Fruit fly (Drosophila melanogaster) whole organism, embryonic: ENCODE measurements around the gene Jupiter.

Experiments
- Atf6 ChIP-seq: fragments of 200-800 bp; sonication (Bioruptor generic); IDR thresholded peaks from 2 replicates; pipeline ENCODE4 v1.3.6; 2022; ENCODE audit warnings: missing biosample characterization, missing genetic modification characterization
- Awh ChIP-seq: fragments of 200-800 bp; sonication (Bioruptor generic); IDR thresholded peaks from 2 replicates; pipeline ENCODE4, ENCODE4 v1.3.6; 2022; ENCODE audit warnings: missing biosample characterization, missing genetic modification characterization
- B-H1 ChIP-seq: fragments of 200-800 bp; sonication (Bioruptor generic); IDR thresholded peaks from 3 replicates; pipeline ENCODE4 v1.3.6; 2022; ENCODE audit warnings: missing biosample characterization, missing genetic modification characterization
- CG15073 ChIP-seq: fragments of 200-800 bp; sonication (Bioruptor generic); optimal IDR thresholded peaks from 2 replicates; lab custom pipeline; 2016; ENCODE audit warnings: missing biosample characterization, missing genetic modification characterization
- CG15601 ChIP-seq: fragments of 200-800 bp; sonication (Bioruptor generic); optimal IDR thresholded peaks from 3 replicates; lab custom pipeline; 2019; ENCODE audit warnings: missing biosample characterization, mild to moderate bottlenecking, missing genetic modification characterization, moderate library complexity
- CG17385 ChIP-seq: fragments of 200-800 bp; sonication (Bioruptor generic); optimal IDR thresholded peaks from 3 replicates; lab custom pipeline; 2018; ENCODE audit warnings: missing biosample characterization, mild to moderate bottlenecking, missing genetic modification characterization
- CG18599 ChIP-seq: fragments of 200-800 bp; sonication (Bioruptor generic); optimal IDR thresholded peaks from 3 replicates; lab custom pipeline; 2017; ENCODE audit warnings: missing biosample characterization, missing genetic modification characterization, mild to moderate bottlenecking, moderate library complexity, missing genetic modification reagents
- CG2199 ChIP-seq: fragments of 200-800 bp; sonication (Bioruptor generic); IDR thresholded peaks from 3 replicates; pipeline ENCODE4 v1.3.6; 2022; ENCODE audit warnings: missing biosample characterization, missing genetic modification characterization
- CG30403 ChIP-seq: fragments of 200-800 bp; sonication (Bioruptor generic); optimal IDR thresholded peaks from 3 replicates; lab custom pipeline; 2016; ENCODE audit warnings: missing biosample characterization, missing genetic modification characterization
- CG4424 ChIP-seq: fragments of 200-800 bp; sonication (Bioruptor generic); optimal IDR thresholded peaks from 3 replicates; lab custom pipeline; 2016; ENCODE audit warnings: missing biosample characterization, missing genetic modification characterization
- CG5180 ChIP-seq: fragments of 200-800 bp; sonication (Bioruptor generic); optimal IDR thresholded peaks from 3 replicates; lab custom pipeline; 2017; ENCODE audit warnings: missing biosample characterization, missing genetic modification characterization, mild to moderate bottlenecking, moderate library complexity, missing genetic modification reagents
- CG6813 ChIP-seq: fragments of 200-800 bp; sonication (Bioruptor generic); optimal IDR thresholded peaks from 2 replicates; lab custom pipeline; 2017; ENCODE audit warnings: missing biosample characterization, missing genetic modification characterization, mild to moderate bottlenecking, moderate library complexity, missing genetic modification reagents
- CG7745 ChIP-seq: fragments of 200-800 bp; sonication (Bioruptor generic); optimal IDR thresholded peaks from 2 replicates; lab custom pipeline; 2018; ENCODE audit warnings: missing biosample characterization, mild to moderate bottlenecking, missing genetic modification characterization, moderate library complexity
- CG7928 ChIP-seq: fragments of 200-800 bp; sonication (Bioruptor generic); optimal IDR thresholded peaks from 2 replicates; lab custom pipeline; 2017; ENCODE audit warnings: missing biosample characterization, mild to moderate bottlenecking, missing genetic modification characterization
- CG8281 ChIP-seq: fragments of 200-800 bp; sonication (Bioruptor generic); optimal IDR thresholded peaks from 2 replicates; lab custom pipeline; 2018; ENCODE audit warnings: missing biosample characterization, mild to moderate bottlenecking, missing genetic modification characterization, moderate library complexity
- CG8478 ChIP-seq: fragments of >200 bp; optimal IDR thresholded peaks from 2 replicates; lab custom pipeline; 2018
- Dfd ChIP-seq, 2 experiments: fragments of >200 bp; optimal IDR thresholded peaks; 2 replicates each; lab custom pipeline; 2017; ENCODE audit warnings: missing biosample characterization in 2 of 2, missing genetic modification characterization in 2 of 2
- Elba2 ChIP-seq: fragments of 200-800 bp; sonication (Bioruptor generic); optimal IDR thresholded peaks from 3 replicates; lab custom pipeline; 2016; ENCODE audit warnings: missing biosample characterization, missing genetic modification characterization
- Fer2 ChIP-seq: fragments of 200-800 bp; sonication (Bioruptor generic); optimal IDR thresholded peaks from 2 replicates; lab custom pipeline; 2018; ENCODE audit warnings: missing biosample characterization, mild to moderate bottlenecking, missing genetic modification characterization, moderate library complexity
- Gug ChIP-seq: fragments of 200-800 bp; sonication (Bioruptor generic); IDR thresholded peaks from 4 replicates; pipeline ENCODE4 v1.3.6; 2022; ENCODE audit warnings: missing biosample characterization, missing genetic modification characterization
- HLH3B ChIP-seq: fragments of 200-800 bp; sonication (Bioruptor generic); IDR thresholded peaks from 2 replicates; pipeline ENCODE4 v1.3.6; 2022; ENCODE audit warnings: missing biosample characterization, missing genetic modification characterization
- Hey ChIP-seq: fragments of 200-800 bp; sonication (Bioruptor generic); optimal IDR thresholded peaks from 3 replicates; lab custom pipeline; 2018; ENCODE audit warnings: missing biosample characterization, mild to moderate bottlenecking, missing genetic modification characterization
- HmgD ChIP-seq: fragments of 200-800 bp; sonication (Bioruptor generic); optimal IDR thresholded peaks from 3 replicates; lab custom pipeline; 2016; ENCODE audit warnings: missing biosample characterization, missing genetic modification characterization
- Lim3 ChIP-seq: fragments of 200-800 bp; sonication (Bioruptor generic); IDR thresholded peaks from 2 replicates; pipeline ENCODE4 v1.3.6; 2022; ENCODE audit warnings: missing biosample characterization, missing genetic modification characterization
- MBD-R2 ChIP-seq: fragments of 200-800 bp; sonication (Bioruptor generic); IDR thresholded peaks from 2 replicates; pipeline ENCODE4 v1.3.6; 2022; ENCODE audit warnings: missing biosample characterization, missing genetic modification characterization
- Mrtf ChIP-seq: fragments of 200-800 bp; sonication (Bioruptor generic); IDR thresholded peaks from 3 replicates; pipeline ENCODE4 v1.3.6; 2022; ENCODE audit warnings: missing biosample characterization, missing genetic modification characterization
- NC2α ChIP-seq: fragments of 200-800 bp; sonication (Bioruptor generic); optimal IDR thresholded peaks from 2 replicates; lab custom pipeline; 2016; ENCODE audit warnings: missing biosample characterization, missing genetic modification characterization
- Taf1 ChIP-seq: fragments of 200-800 bp; sonication (Bioruptor generic); IDR thresholded peaks from 2 replicates; pipeline ENCODE4 v1.3.6; 2022; ENCODE audit warnings: missing biosample characterization, missing genetic modification characterization
- ab ChIP-seq: fragments of 200-800 bp; sonication (Bioruptor generic); optimal IDR thresholded peaks from 2 replicates; lab custom pipeline; 2016; ENCODE audit warnings: missing biosample characterization, missing genetic modification characterization
- aop ChIP-seq: fragments of 200-800 bp; sonication (Bioruptor generic); IDR thresholded peaks from 2 replicates; pipeline ENCODE4 v1.3.6; 2022; ENCODE audit warnings: missing biosample characterization, missing genetic modification characterization
- croc ChIP-seq: fragments of 200-800 bp; sonication (Bioruptor generic); conservative IDR thresholded peaks from 3 replicates; pipeline ENCODE4 v1.3.6; 2022; ENCODE audit warnings: missing biosample characterization, missing genetic modification characterization
- dati ChIP-seq: fragments of 200-800 bp; sonication (Bioruptor generic); IDR thresholded peaks from 2 replicates; pipeline ENCODE4 v1.3.6; 2022; ENCODE audit warnings: missing biosample characterization, missing genetic modification characterization
- esg ChIP-seq: fragments of 200-800 bp; sonication (Bioruptor generic); conservative IDR thresholded peaks from 2 replicates; pipeline ENCODE4 v1.3.6; 2022; ENCODE audit warnings: missing biosample characterization, missing genetic modification characterization
- her ChIP-seq: fragments of 200-800 bp; sonication (Bioruptor generic); optimal IDR thresholded peaks from 2 replicates; lab custom pipeline; 2016; ENCODE audit warnings: missing biosample characterization, missing genetic modification characterization
- inv ChIP-seq: fragments of 200-800 bp; sonication (Bioruptor generic); IDR thresholded peaks from 2 replicates; pipeline ENCODE4 v1.3.6; 2022; ENCODE audit warnings: missing biosample characterization, missing genetic modification characterization; ENCODE audit not compliant: partially characterized antibody
- jumu ChIP-seq: fragments of 200-800 bp; sonication (Bioruptor generic); optimal IDR thresholded peaks from 3 replicates; lab custom pipeline; 2016; ENCODE audit warnings: missing biosample characterization, missing genetic modification characterization
- lov ChIP-seq, 2 experiments: fragments of 200-800 bp in 1 of 2; fragments of >200 bp in 1 of 2; sonication (Bioruptor generic) in 1 of 2; IDR thresholded peaks in 1 of 2; optimal IDR thresholded peaks in 1 of 2; 2 replicates in 1 of 2; 3 replicates in 1 of 2; pipeline versions ENCODE4 v1.3.6 to Lab custom; 2017 to 2022; ENCODE audit warnings: missing biosample characterization in 1 of 2, missing genetic modification characterization in 1 of 2
- nerfin-2 ChIP-seq: fragments of 200-800 bp; sonication (Bioruptor generic); IDR thresholded peaks from 2 replicates; pipeline ENCODE4 v1.3.6; 2022; ENCODE audit warnings: missing biosample characterization, missing genetic modification characterization; ENCODE audit not compliant: partially characterized antibody
- p53 ChIP-seq: fragments of 200-800 bp; sonication (Bioruptor generic); optimal IDR thresholded peaks from 2 replicates; lab custom pipeline; 2016; ENCODE audit warnings: missing biosample characterization, missing genetic modification characterization
- pan ChIP-seq, 4 experiments: fragments of >200 bp in 3 of 4; fragments of 200-800 bp in 1 of 4; sonication (Bioruptor generic) in 1 of 4; optimal IDR thresholded peaks in 3 of 4; IDR thresholded peaks in 1 of 4; 2 replicates each; pipeline versions ENCODE4 v1.3.6 to Lab custom; 2017 to 2022; ENCODE audit warnings: missing biosample characterization in 2 of 4, missing genetic modification characterization in 2 of 4, mixed read lengths in 1 of 4
- psq ChIP-seq: fragments of 200-800 bp; sonication (Bioruptor generic); optimal IDR thresholded peaks from 2 replicates; lab custom pipeline; 2017; ENCODE audit warnings: missing biosample characterization, missing genetic modification characterization
- pzg ChIP-seq: fragments of 200-800 bp; sonication (Bioruptor generic); optimal IDR thresholded peaks from 3 replicates; lab custom pipeline; 2018; ENCODE audit warnings: missing biosample characterization, mild to moderate bottlenecking, missing genetic modification characterization, moderate library complexity
- ro ChIP-seq: fragments of 200-800 bp; sonication (Bioruptor generic); IDR thresholded peaks from 2 replicates; pipeline ENCODE4 v1.3.6; 2022; ENCODE audit warnings: missing biosample characterization, missing genetic modification characterization
- sens ChIP-seq: fragments of 200-800 bp; sonication (Bioruptor generic); peaks from one replicate; lab custom pipeline; 2016; ENCODE audit warnings: missing biosample characterization, missing genetic modification characterization
- seq ChIP-seq: fragments of 200-800 bp; sonication (Bioruptor generic); IDR thresholded peaks from 2 replicates; pipeline ENCODE4 v1.3.6; 2022; ENCODE audit warnings: missing biosample characterization, missing genetic modification characterization
- sr ChIP-seq: fragments of 200-800 bp; sonication (Bioruptor generic); IDR thresholded peaks from 3 replicates; pipeline ENCODE4 v1.3.6; 2022; ENCODE audit warnings: missing biosample characterization, missing genetic modification characterization
- sug ChIP-seq: fragments of 200-800 bp; optimal IDR thresholded peaks from 2 replicates; lab custom pipeline; 2019; ENCODE audit warnings: missing biosample characterization, mild to moderate bottlenecking, missing genetic modification characterization, moderate library complexity
- ttk ChIP-seq: fragments of 200-800 bp; sonication (Bioruptor generic); IDR thresholded peaks from 2 replicates; pipeline ENCODE4 v2.1.2; 2022; ENCODE audit warnings: missing biosample characterization, missing genetic modification characterization
- wek ChIP-seq: fragments of 200-800 bp; sonication (Bioruptor generic); optimal IDR thresholded peaks from 3 replicates; lab custom pipeline; 2018; ENCODE audit warnings: missing biosample characterization, mild to moderate bottlenecking, missing genetic modification characterization, moderate library complexity

Jupiter gene

DNA sequence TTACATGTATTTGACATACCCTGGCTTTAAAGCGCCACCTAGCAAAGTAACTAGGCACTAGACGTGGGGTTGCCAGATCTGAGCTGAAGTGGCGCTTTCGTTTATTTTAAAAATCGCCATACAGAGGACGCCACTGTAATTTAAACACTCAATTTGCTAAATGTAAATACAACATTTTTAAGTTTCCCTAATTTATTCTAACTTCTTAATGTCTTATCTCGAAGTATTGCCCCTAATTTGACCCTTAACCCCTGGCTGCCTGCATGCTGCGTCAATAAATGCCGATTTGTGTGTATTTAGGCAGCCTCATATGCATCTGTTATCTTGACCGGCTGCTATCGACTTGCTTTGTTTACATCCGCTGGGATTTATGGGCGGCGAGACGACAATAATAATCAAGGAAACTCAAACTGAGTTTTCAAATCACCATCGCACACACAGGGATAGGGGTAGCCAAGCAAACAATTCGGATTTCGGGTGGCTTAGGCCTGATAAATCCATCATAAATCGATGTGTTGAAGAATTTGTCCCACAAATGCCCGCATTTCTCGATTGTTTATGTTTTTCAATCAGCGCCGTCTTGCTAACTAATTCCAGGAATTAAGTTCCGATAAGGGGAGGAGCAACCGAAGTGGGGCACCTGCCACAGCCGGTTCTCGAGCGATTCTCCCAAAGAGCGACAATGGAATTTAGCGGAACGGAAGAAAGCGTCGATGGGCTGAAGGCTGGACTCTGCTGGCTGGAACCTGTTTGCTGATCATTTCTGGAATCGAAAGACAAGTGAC lies 6.3 kb downstream of the Jupiter start (continued):
- TF ChIP-seq psq (GFP tag; lab: Kevin White, UChicago) (peak; percentile 48), Hey (no peak), esg (peak; percentile 42; the same call in 1 of the 2 replicates), ro (no peak), CG15073 (GFP tag; lab: Kevin White, UChicago) (peak; percentile 37), Atf6 (GFP tag; lab: Robert Waterston, UW) (no peak), jumu (GFP tag; lab: Kevin White, UChicago) (no peak), CG8478 (lab: Kevin White, UChicago) (no peak), Mrtf (GFP tag; lab: Robert Waterston, UW) (peak; percentile 67; the same call in 2 of the 3 replicates), Awh (GFP tag; lab: Robert Waterston, UW) (peak; percentile 24; the same call in 1 of the 2 replicates), MBD-R2 (GFP tag; lab: Robert Waterston, UW) (no peak), her (peak; percentile 3), CG30403 (GFP tag; lab: Kevin White, UChicago) (peak; percentile 67), dati (GFP tag; lab: Robert Waterston, UW) (no peak), sens (GFP tag; lab: Kevin White, UChicago) (peak; percentile 82), inv (peak; percentile 40; the same call in 1 of the 2 replicates), sr (no peak), B-H1 (GFP tag; lab: Robert Waterston, UW) (no peak; the same call in 2 of the 3 replicates), pzg (peak; percentile 24), CG17385 (GFP tag; lab: Kevin White, UChicago) (peak; percentile 42), pan (optimal IDR thresholded peaks at IDR 0.05; lab: Kevin White, UChicago) (no peak), pan (GFP tag; optimal IDR thresholded peaks at IDR 0.05 in 1 of 2, IDR thresholded peaks at IDR 0.05 in 1 of 2) (peak in 1 of 2 experiments; percentile 57), CG5180 (GFP tag; lab: Kevin White, UChicago) (no peak), CG18599 (GFP tag; lab: Kevin White, UChicago) (no peak), Gug (GFP tag; lab: Robert Waterston, UW) (peak; percentile 74), CG2199 (GFP tag; lab: Robert Waterston, UW) (peak; percentile 86; the same call in 2 of the 3 replicates), CG7745 (tag; lab: Kevin White, UChicago) (peak; percentile 83), Fer2 (tag; lab: Kevin White, UChicago) (no peak), HmgD (GFP tag; lab: Kevin White, UChicago) (peak; percentile 46), HLH3B (GFP tag; lab: Robert Waterston, UW) (peak; percentile 65), Lim3 (GFP tag; lab: Robert Waterston, UW) (no peak), aop (GFP tag; lab: Robert Waterston, UW) (no peak), p53 (GFP tag; lab: Kevin White, UChicago) (peak; percentile 46), seq (GFP tag; lab: Robert Waterston, UW) (no peak), nerfin-2 (no peak), wek (no peak), CG4424 (peak; percentile 57), lov (optimal IDR thresholded peaks at IDR 0.05; lab: Kevin White, UChicago) (no peak), lov (GFP tag; IDR thresholded peaks at IDR 0.05; lab: Robert Waterston, UW) (peak; percentile 72; the same call in 1 of the 3 replicates), CG7928 (GFP tag; lab: Kevin White, UChicago) (no peak), Taf1 (GFP tag; lab: Robert Waterston, UW) (no peak), Dfd (GFP tag; optimal IDR thresholded peaks at IDR 0.05; lab: Kevin White, UChicago) (no peak), sug (tag; lab: Kevin White, UChicago) (peak; percentile 64), CG6813 (GFP tag; lab: Kevin White, UChicago) (peak; percentile 34), CG15601 (tag; lab: Kevin White, UChicago) (peak; percentile 46), ab (GFP tag; lab: Kevin White, UChicago) (peak; percentile 29), NC2α (GFP tag; lab: Kevin White, UChicago) (peak; percentile 5), Elba2 (peak; percentile 9), CG8281 (tag; lab: Kevin White, UChicago) (no peak), ttk (GFP tag; lab: Robert Waterston, UW) (peak; percentile 34; the same call in 1 of the 2 replicates), croc (GFP tag; lab: Robert Waterston, UW) (peak; percentile 21; the same call in 1 of the 3 replicates)
